Fruit fly (Drosophila melanogaster): ENCODE data around the gene Orct.

DNA sequence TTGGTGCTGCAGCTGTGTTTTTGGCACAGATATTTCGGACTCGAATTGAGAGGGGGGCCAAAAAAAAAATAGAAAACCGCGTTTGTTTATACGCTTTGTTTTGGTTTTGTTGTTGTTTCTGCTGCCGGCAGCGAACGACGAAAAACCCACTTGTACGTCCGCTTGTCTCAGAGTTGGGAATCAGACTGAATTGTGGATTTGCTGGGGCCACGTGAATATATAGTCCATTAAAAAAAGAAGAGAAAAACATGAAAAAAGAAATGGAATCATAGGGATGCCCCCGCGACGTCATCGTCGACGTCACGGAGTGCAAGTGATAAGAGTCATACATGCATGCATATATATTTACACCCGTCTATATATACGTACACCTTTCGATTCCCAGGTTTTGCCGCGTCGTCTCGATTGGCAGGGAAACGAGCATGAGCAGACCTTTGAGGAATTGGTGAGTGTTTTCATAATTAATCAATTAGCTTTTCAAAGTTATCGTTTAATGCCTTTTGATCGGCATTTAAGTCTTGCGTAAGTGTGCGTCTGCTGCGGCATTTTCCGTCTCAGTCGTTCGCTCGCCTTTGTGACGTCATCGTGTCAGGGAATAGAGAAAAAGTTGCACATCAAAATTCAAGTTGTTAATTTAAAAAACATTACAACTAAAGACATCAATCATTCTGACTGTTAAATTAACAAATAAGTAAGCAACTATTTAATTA is 43.7 kb downstream of the Orct start:
- no peak for TF ChIP-seq CTCF (optimal IDR thresholded peaks at IDR 0.05)
- TF ChIP-seq CG8478 (optimal IDR thresholded peaks at IDR 0.05) = no peak

Data from S2 (cell line).